Fruit fly (Drosophila melanogaster): Measurements from ENCODE around the gene CG4842.

- TF ChIP-seq CG31388 (GFP tag; optimal IDR thresholded peaks at IDR 0.05) (no peak), knrl (GFP tag; IDR thresholded peaks at IDR 0.05; ENCODE audit: partially characterized antibody) (no peak), CG4617 (GFP tag; optimal IDR thresholded peaks at IDR 0.05; ENCODE audit: borderline replicate concordance) (no peak), CG8478 (optimal IDR thresholded peaks at IDR 0.05) (no peak), btn (GFP tag; optimal IDR thresholded peaks at IDR 0.05) (no peak), CG16815 (GFP tag; optimal IDR thresholded peaks at IDR 0.05) (no peak), Trl (optimal IDR thresholded peaks at IDR 0.05) (no peak), Trl (GFP tag; optimal IDR thresholded peaks at IDR 0.05) (no peak), ato (GFP tag; IDR thresholded peaks at IDR 0.05; ENCODE audit: partially characterized antibody) (no peak), fru (optimal IDR thresholded peaks at IDR 0.05) (no peak), Lim3 (GFP tag; IDR thresholded peaks at IDR 0.05) (no peak), CG4707 (GFP tag; optimal IDR thresholded peaks at IDR 0.05) (no peak), tio (GFP tag; optimal IDR thresholded peaks at IDR 0.05) (no peak), CG32772 (GFP tag; IDR thresholded peaks at IDR 0.05) (no peak), vvl (GFP tag; IDR thresholded peaks at IDR 0.05) (no peak)
These were observed 48.7 kb upstream of the CG4842 start, which contains the start of the genes CG13041 and CG13060 for dm6 chr3L:16319399-16319906.

Data from whole organism, embryonic.